Worm (Caenorhabditis elegans) whole organism, L3 larva: Measurements from ENCODE around the gene tpi-1.

Experiments
- fos-1 ChIP-seq: fragments of 150-350 bp; optimal IDR thresholded peaks from 2 replicates; lab custom pipeline; 2014; ENCODE audit warnings: missing biosample characterization, missing genetic modification characterization
- pha-4 ChIP-seq: fragments of 150-350 bp; optimal IDR thresholded peaks from 2 replicates; lab custom pipeline; 2014; ENCODE audit warnings: missing biosample characterization, missing genetic modification reagents, missing genetic modification characterization

ce11 chrII:12039039-12039438, at the start of gene tpi-1:
- TF ChIP-seq fos-1 (tag; lab: Kevin White, UChicago), result no peak
- TF ChIP-seq pha-4 (tag; lab: Kevin White, UChicago), result no peak
